Worm (Caenorhabditis elegans): Measurements from ENCODE around the gene C07H6.9.

DNA sequence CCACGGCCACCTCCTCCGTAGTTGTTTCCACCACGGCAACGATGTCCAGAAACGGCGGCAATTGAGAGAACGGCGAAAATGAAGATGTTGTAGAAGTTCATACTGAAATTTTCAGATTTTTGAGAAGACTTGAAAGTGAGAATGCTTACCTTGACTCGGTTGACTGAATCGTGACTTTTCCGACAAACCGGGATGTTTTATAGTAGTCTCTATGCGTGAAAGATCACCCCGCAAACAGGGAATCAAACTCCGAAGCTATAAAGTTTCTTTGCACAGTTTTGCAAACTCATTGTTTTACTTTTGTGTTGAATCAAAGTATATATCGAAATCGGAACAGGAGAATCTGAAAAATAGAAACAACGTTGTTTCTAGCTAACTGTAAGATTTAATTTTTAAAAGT lies 37.0 kb downstream of the C07H6.9 start, which contains the start of gene fipr-20:
- TF ChIP-seq unc-62 (GFP tag; optimal IDR thresholded peaks at IDR 0.05) (no peak), nhr-76 (tag; optimal IDR thresholded peaks at IDR 0.05) (no peak)
